Fruit fly (Drosophila melanogaster) whole organism, prepupa: ENCODE measurements around the gene RhoGAPp190.

Experiments
- Blimp-1 ChIP-seq: fragments of 200-800 bp; sonication (Bioruptor generic); optimal IDR thresholded peaks from 3 replicates; lab custom pipeline; 2017; ENCODE audit warnings: missing biosample characterization, missing genetic modification characterization, mild to moderate bottlenecking, moderate library complexity, missing genetic modification reagents
- CG10631 ChIP-seq: fragments of 200-800 bp; sonication (Bioruptor generic); optimal IDR thresholded peaks from 2 replicates; lab custom pipeline; 2016; ENCODE audit warnings: missing biosample characterization, missing genetic modification characterization
- CG10669 ChIP-seq: fragments of 200-800 bp; sonication (Bioruptor generic); optimal IDR thresholded peaks from 3 replicates; lab custom pipeline; 2018; ENCODE audit warnings: missing biosample characterization, mild to moderate bottlenecking, missing genetic modification characterization, moderate library complexity
- CG11294 ChIP-seq: fragments of 200-800 bp; sonication (Bioruptor generic); IDR thresholded peaks from 2 replicates; pipeline ENCODE4 v1.3.6; 2022; ENCODE audit warnings: missing biosample characterization, missing genetic modification characterization
- CG11762 ChIP-seq: fragments of 200-800 bp; sonication (Bioruptor generic); optimal IDR thresholded peaks from 3 replicates; lab custom pipeline; 2016; ENCODE audit warnings: missing biosample characterization, missing genetic modification characterization; ENCODE audit not compliant: insufficient read depth
- CG15336 ChIP-seq: fragments of 200-800 bp; sonication (Bioruptor generic); IDR thresholded peaks from 2 replicates; pipeline ENCODE4 v1.3.6; 2022; ENCODE audit warnings: missing biosample characterization, missing genetic modification characterization
- CG1621 ChIP-seq: fragments of 200-800 bp; sonication (Bioruptor generic); optimal IDR thresholded peaks from 3 replicates; lab custom pipeline; 2018; ENCODE audit warnings: missing biosample characterization, mild to moderate bottlenecking, missing genetic modification characterization
- CG16779 ChIP-seq: fragments of 200-800 bp; sonication (Bioruptor generic); optimal IDR thresholded peaks from 3 replicates; lab custom pipeline; 2017; ENCODE audit warnings: missing biosample characterization, mild to moderate bottlenecking, missing genetic modification characterization
- CG3032 ChIP-seq: fragments of 200-800 bp; optimal IDR thresholded peaks from 2 replicates; lab custom pipeline; 2019; ENCODE audit warnings: missing biosample characterization, mild to moderate bottlenecking, missing genetic modification characterization, moderate library complexity
- CG31627 ChIP-seq: fragments of 200-800 bp; sonication (Bioruptor generic); optimal IDR thresholded peaks from 3 replicates; lab custom pipeline; 2016; ENCODE audit warnings: missing biosample characterization, missing genetic modification characterization
- CG32006 ChIP-seq: fragments of 200-800 bp; sonication (Bioruptor generic); optimal IDR thresholded peaks from 3 replicates; lab custom pipeline; 2017; ENCODE audit warnings: missing biosample characterization, mild to moderate bottlenecking, missing genetic modification characterization
- CG34406 ChIP-seq: fragments of 200-800 bp; sonication (Bioruptor generic); optimal IDR thresholded peaks from 3 replicates; lab custom pipeline; 2016; ENCODE audit warnings: missing biosample characterization, missing genetic modification characterization
- CG3919 ChIP-seq: fragments of 200-800 bp; sonication (Bioruptor generic); optimal IDR thresholded peaks from 3 replicates; lab custom pipeline; 2016; ENCODE audit warnings: missing biosample characterization, missing genetic modification characterization
- CG6163 ChIP-seq: fragments of 200-800 bp; sonication (Bioruptor generic); IDR thresholded peaks from 3 replicates; pipeline ENCODE4 v1.3.6; 2022; ENCODE audit warnings: missing biosample characterization, missing genetic modification characterization
- CG6276 ChIP-seq: fragments of 200-800 bp; sonication (Bioruptor generic); optimal IDR thresholded peaks from 2 replicates; lab custom pipeline; 2017; ENCODE audit warnings: missing biosample characterization, mild to moderate bottlenecking, missing genetic modification characterization
- CG6792 ChIP-seq: fragments of 200-800 bp; sonication (Bioruptor generic); optimal IDR thresholded peaks from 3 replicates; lab custom pipeline; 2016; ENCODE audit warnings: missing biosample characterization, missing genetic modification characterization
- CG6808 ChIP-seq: fragments of 200-800 bp; sonication (Bioruptor generic); optimal IDR thresholded peaks from 3 replicates; lab custom pipeline; 2017; ENCODE audit warnings: missing biosample characterization, missing genetic modification characterization, mild to moderate bottlenecking, moderate library complexity, missing genetic modification reagents
- CG6854 ChIP-seq: fragments of 200-800 bp; sonication (Bioruptor generic); optimal IDR thresholded peaks from 2 replicates; lab custom pipeline; 2017; ENCODE audit warnings: missing biosample characterization, mild to moderate bottlenecking, missing genetic modification characterization
- CG7368 ChIP-seq: fragments of 200-800 bp; sonication (Bioruptor generic); optimal IDR thresholded peaks from 3 replicates; lab custom pipeline; 2016; ENCODE audit warnings: missing biosample characterization, missing genetic modification characterization
- CG8119 ChIP-seq: fragments of 200-800 bp; sonication (Bioruptor generic); IDR thresholded peaks from 3 replicates; pipeline ENCODE4 v1.3.6; 2022; ENCODE audit warnings: missing biosample characterization, missing genetic modification characterization
- CG8319 ChIP-seq: fragments of 200-800 bp; sonication (Bioruptor generic); optimal IDR thresholded peaks from 3 replicates; lab custom pipeline; 2016; ENCODE audit warnings: missing biosample characterization, missing genetic modification characterization
- CG8632 ChIP-seq: fragments of 200-800 bp; sonication (Bioruptor generic); optimal IDR thresholded peaks from 3 replicates; lab custom pipeline; 2016; ENCODE audit warnings: missing biosample characterization, missing genetic modification characterization
- CG9139 ChIP-seq: fragments of 200-800 bp; sonication (Bioruptor generic); optimal IDR thresholded peaks from 3 replicates; lab custom pipeline; 2017; ENCODE audit warnings: missing biosample characterization, mild to moderate bottlenecking, missing genetic modification characterization
- Eip75B ChIP-seq: fragments of 200-800 bp; sonication (Bioruptor generic); optimal IDR thresholded peaks from 3 replicates; lab custom pipeline; 2016; ENCODE audit warnings: missing biosample characterization, missing genetic modification characterization
- Eip78C ChIP-seq: fragments of 200-800 bp; sonication (Bioruptor generic); peaks from one replicate; lab custom pipeline; 2016; ENCODE audit warnings: missing biosample characterization, missing genetic modification characterization
- Eip93F ChIP-seq: fragments of 200-800 bp; sonication (Bioruptor generic); optimal IDR thresholded peaks from 2 replicates; lab custom pipeline; 2016; ENCODE audit warnings: missing biosample characterization, mild to moderate bottlenecking, missing genetic modification characterization
- Ets21C ChIP-seq: fragments of 200-800 bp; sonication (Bioruptor generic); optimal IDR thresholded peaks from 3 replicates; lab custom pipeline; 2016; ENCODE audit warnings: missing biosample characterization, missing genetic modification characterization
- Ets96B ChIP-seq: fragments of 200-800 bp; optimal IDR thresholded peaks from 2 replicates; lab custom pipeline; 2019; ENCODE audit warnings: missing biosample characterization, mild to moderate bottlenecking, missing genetic modification characterization, moderate library complexity
- Gug ChIP-seq: fragments of 200-800 bp; sonication (Bioruptor generic); IDR thresholded peaks from 2 replicates; pipeline ENCODE4 v1.3.6; 2022; ENCODE audit warnings: missing biosample characterization, missing genetic modification characterization
- Hr38 ChIP-seq: sonication (Bioruptor generic); optimal IDR thresholded peaks from 2 replicates; lab custom pipeline; 2016; ENCODE audit warnings: missing biosample characterization, missing genetic modification characterization
- Hr39 ChIP-seq: fragments of 200-800 bp; sonication (Bioruptor generic); optimal IDR thresholded peaks from 2 replicates; lab custom pipeline; 2016; ENCODE audit warnings: missing biosample characterization, missing genetic modification characterization
- Hr4 ChIP-seq: fragments of 200-800 bp; sonication (Bioruptor generic); optimal IDR thresholded peaks from 3 replicates; lab custom pipeline; 2016; ENCODE audit warnings: missing biosample characterization, missing genetic modification characterization
- Lpt ChIP-seq: fragments of 200-800 bp; sonication (Bioruptor generic); optimal IDR thresholded peaks from 3 replicates; lab custom pipeline; 2016; ENCODE audit warnings: missing biosample characterization, missing genetic modification characterization
- Met ChIP-seq: fragments of 200-800 bp; sonication (Bioruptor generic); optimal IDR thresholded peaks from 3 replicates; lab custom pipeline; 2016; ENCODE audit warnings: missing biosample characterization, missing genetic modification characterization
- OdsH ChIP-seq: fragments of 200-800 bp; sonication (Bioruptor generic); optimal IDR thresholded peaks from 3 replicates; lab custom pipeline; 2016; ENCODE audit warnings: missing biosample characterization, missing genetic modification characterization
- Smox ChIP-seq: fragments of 200-800 bp; sonication (Bioruptor generic); optimal IDR thresholded peaks from 3 replicates; lab custom pipeline; 2016; ENCODE audit warnings: missing biosample characterization, missing genetic modification characterization
- Sox102F ChIP-seq: fragments of 200-800 bp; sonication (Bioruptor generic); optimal IDR thresholded peaks from 2 replicates; lab custom pipeline; 2016; ENCODE audit warnings: missing biosample characterization, mild to moderate bottlenecking, missing genetic modification characterization
- Sox14 ChIP-seq: fragments of 200-800 bp; sonication (Bioruptor generic); optimal IDR thresholded peaks from 3 replicates; lab custom pipeline; 2016; ENCODE audit warnings: missing biosample characterization, missing genetic modification characterization
- Sox15 ChIP-seq: fragments of 200-800 bp; sonication (Bioruptor generic); optimal IDR thresholded peaks from 3 replicates; lab custom pipeline; 2016; ENCODE audit warnings: missing biosample characterization, missing genetic modification characterization
- achi ChIP-seq: fragments of 200-800 bp; sonication (Bioruptor generic); optimal IDR thresholded peaks from 3 replicates; lab custom pipeline; 2016; ENCODE audit warnings: missing biosample characterization, missing genetic modification characterization
- acj6 ChIP-seq: fragments of 200-800 bp; sonication (Bioruptor generic); optimal IDR thresholded peaks from 3 replicates; lab custom pipeline; 2016; ENCODE audit warnings: missing biosample characterization, missing genetic modification characterization
- cyc ChIP-seq: fragments of 200-800 bp; sonication (Bioruptor generic); optimal IDR thresholded peaks from 3 replicates; lab custom pipeline; 2016; ENCODE audit warnings: missing biosample characterization, missing genetic modification characterization
- dac ChIP-seq: fragments of 200-800 bp; sonication (Bioruptor generic); optimal IDR thresholded peaks from 2 replicates; lab custom pipeline; 2017; ENCODE audit warnings: missing biosample characterization, mild to moderate bottlenecking, missing genetic modification characterization
- dsx ChIP-seq: fragments of 200-800 bp; optimal IDR thresholded peaks from 3 replicates; lab custom pipeline; 2019; ENCODE audit warnings: missing biosample characterization, mild to moderate bottlenecking, missing genetic modification characterization, moderate library complexity; ENCODE audit not compliant: poor library complexity, severe bottlenecking
- eg ChIP-seq: fragments of 200-800 bp; sonication (Bioruptor generic); IDR thresholded peaks from 3 replicates; pipeline ENCODE4 v1.3.6; 2022; ENCODE audit warnings: missing biosample characterization, missing genetic modification characterization
- esn ChIP-seq: fragments of 200-800 bp; sonication (Bioruptor generic); optimal IDR thresholded peaks from 2 replicates; lab custom pipeline; 2016; ENCODE audit warnings: missing biosample characterization, mild to moderate bottlenecking, missing genetic modification characterization, moderate library complexity
- fd85E ChIP-seq: fragments of 200-800 bp; sonication (Bioruptor generic); optimal IDR thresholded peaks from 3 replicates; lab custom pipeline; 2016; ENCODE audit warnings: missing biosample characterization, missing genetic modification characterization
- fkh ChIP-seq: fragments of 200-800 bp; sonication (Bioruptor generic); optimal IDR thresholded peaks from 3 replicates; lab custom pipeline; 2017; ENCODE audit warnings: missing biosample characterization, mild to moderate bottlenecking, missing genetic modification characterization, moderate library complexity
- lz ChIP-seq: fragments of 200-800 bp; sonication (Bioruptor generic); optimal IDR thresholded peaks from 3 replicates; lab custom pipeline; 2016; ENCODE audit warnings: missing biosample characterization, missing genetic modification characterization
- pdm3 ChIP-seq: fragments of 200-800 bp; sonication (Bioruptor generic); optimal IDR thresholded peaks from 3 replicates; lab custom pipeline; 2016; ENCODE audit warnings: missing biosample characterization, missing genetic modification characterization
- salr ChIP-seq, 2 experiments: fragments of 200-800 bp; sonication (Bioruptor generic); optimal IDR thresholded peaks; 3 replicates each; lab custom pipeline; 2016 to 2018; ENCODE audit warnings: missing biosample characterization in 2 of 2, missing genetic modification characterization in 2 of 2, mild to moderate bottlenecking in 1 of 2
- spab ChIP-seq: fragments of 200-800 bp; sonication (Bioruptor generic); optimal IDR thresholded peaks from 2 replicates; lab custom pipeline; 2017; ENCODE audit warnings: missing biosample characterization, mild to moderate bottlenecking, missing genetic modification characterization, missing genetic modification reagents
- topi ChIP-seq: fragments of 200-800 bp; sonication (Bioruptor generic); optimal IDR thresholded peaks from 3 replicates; lab custom pipeline; 2016; ENCODE audit warnings: missing biosample characterization, missing genetic modification characterization

The RhoGAPp190 gene

DNA sequence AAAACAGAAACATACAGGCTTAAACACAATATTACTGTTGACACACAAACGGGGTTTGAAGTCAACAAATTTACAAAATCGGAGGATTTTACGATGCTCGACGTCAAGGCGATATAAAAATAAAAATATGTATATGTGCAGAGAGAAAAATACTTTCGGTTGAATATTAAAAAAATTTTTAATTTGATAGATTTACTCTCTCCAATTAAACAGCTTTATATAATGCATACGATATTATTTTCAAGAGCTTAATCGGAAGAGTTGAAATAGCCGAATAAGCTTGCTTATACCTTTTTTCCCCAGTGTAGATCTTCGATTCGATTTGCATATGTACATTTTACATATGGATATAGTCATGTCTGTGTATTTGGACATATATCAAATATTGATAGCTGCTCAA lies 44.3 kb upstream of the RhoGAPp190 start:
- TF ChIP-seq CG6854 (GFP tag; lab: Kevin White, UChicago) (no peak), Eip78C (GFP tag; lab: Kevin White, UChicago) (peak; percentile 77), pdm3 (GFP tag; lab: Kevin White, UChicago) (peak; percentile 1), CG7368 (GFP tag; lab: Kevin White, UChicago) (no peak), Ets21C (no peak), CG11762 (GFP tag; lab: Kevin White, UChicago) (no peak), dsx (GFP tag; lab: Kevin White, UChicago) (no peak), CG3919 (GFP tag; lab: Kevin White, UChicago) (no peak), Hr38 (GFP tag; lab: Kevin White, UChicago) (no peak), Ets96B (tag; lab: Kevin White, UChicago) (no peak), Sox14 (GFP tag; lab: Kevin White, UChicago) (peak; percentile 20), Hr4 (GFP tag; lab: Kevin White, UChicago) (peak; percentile 15), Lpt (GFP tag; lab: Kevin White, UChicago) (no peak), CG11294 (GFP tag; lab: Robert Waterston, UW) (no peak), CG34406 (GFP tag; lab: Kevin White, UChicago) (peak; percentile 18), dac (GFP tag; lab: Kevin White, UChicago) (no peak), OdsH (peak; percentile 17), Smox (GFP tag; lab: Kevin White, UChicago) (peak; percentile 48), Hr39 (GFP tag; lab: Kevin White, UChicago) (peak; percentile 27), Eip93F (GFP tag; lab: Kevin White, UChicago) (no peak), CG1621 (tag; lab: Kevin White, UChicago) (no peak), eg (peak; percentile 48; the same call in 1 of the 3 replicates), CG8119 (GFP tag; lab: Robert Waterston, UW) (no peak), spab (no peak), fkh (GFP tag; lab: Kevin White, UChicago) (peak; percentile 40), cyc (GFP tag; lab: Kevin White, UChicago) (peak; percentile 32), CG6163 (GFP tag; lab: Robert Waterston, UW) (peak; percentile 39; the same call in 1 of the 3 replicates), CG3032 (tag; lab: Kevin White, UChicago) (peak; percentile 8), Met (GFP tag; lab: Kevin White, UChicago) (peak; percentile 53), CG6808 (no peak), CG15336 (GFP tag; lab: Robert Waterston, UW) (no peak), achi (GFP tag; lab: Kevin White, UChicago) (no peak), Sox15 (GFP tag; lab: Kevin White, UChicago) (no peak), CG16779 (tag; lab: Kevin White, UChicago) (no peak), Gug (GFP tag; lab: Robert Waterston, UW) (no peak), CG6276 (GFP tag; lab: Kevin White, UChicago) (no peak), CG10631 (GFP tag; lab: Kevin White, UChicago) (peak; percentile 45), topi (peak; percentile 49), CG8319 (no peak), CG6792 (GFP tag; lab: Kevin White, UChicago) (no peak), esn (peak; percentile 73), lz (GFP tag; lab: Kevin White, UChicago) (peak; percentile 54), fd85E (GFP tag; lab: Kevin White, UChicago) (no peak), acj6 (no peak), CG10669 (GFP tag; lab: Kevin White, UChicago) (no peak), CG8632 (GFP tag; lab: Kevin White, UChicago) (peak; percentile 13), Eip75B (peak; percentile 28), CG32006 (peak; percentile 4), CG31627 (GFP tag; lab: Kevin White, UChicago) (peak; percentile 46), CG9139 (no peak), salr (GFP tag; optimal IDR thresholded peaks at IDR 0.05; lab: Kevin White, UChicago) (no peak), Blimp-1 (GFP tag; lab: Kevin White, UChicago) (no peak), Sox102F (no peak)
